Worm (Caenorhabditis elegans) whole organism, early embryonic: ENCODE data around the gene hrg-10.

Experiments used
- ama-1 ChIP-seq: fragments of 150-350 bp; optimal IDR thresholded peaks from 2 replicates; lab custom pipeline; 2014
- ceh-13 ChIP-seq: fragments of 200-800 bp; sonication (Bioruptor generic); optimal IDR thresholded peaks from 2 replicates; lab custom pipeline; 2018; ENCODE audit warnings: mild to moderate bottlenecking, missing genetic modification characterization, missing compliant biosample characterization
- ets-7 ChIP-seq: sonication (generic microtip); optimal IDR thresholded peaks from 2 replicates; lab custom pipeline; 2016; ENCODE audit warnings: missing genotype, missing genetic modification characterization, missing compliant biosample characterization
- flt-1 ChIP-seq: fragments of 200-800 bp; sonication (Bioruptor generic); IDR thresholded peaks from 2 replicates; pipeline ENCODE4 v1.3.6; 2022; ENCODE audit warnings: missing genetic modification characterization, missing compliant biosample characterization
- pes-1 ChIP-seq: fragments of 200-800 bp; sonication (Bioruptor generic); IDR thresholded peaks from 2 replicates; pipeline ENCODE4 v1.3.6; 2022; ENCODE audit warnings: missing genetic modification reagents, missing genetic modification characterization, missing compliant biosample characterization
- scrt-1 ChIP-seq: fragments of 200-800 bp; sonication (Bioruptor generic); IDR thresholded peaks from 2 replicates; pipeline ENCODE4 v1.3.6; 2022; ENCODE audit warnings: missing genetic modification characterization, missing compliant biosample characterization
- sea-1 ChIP-seq: fragments of 200-800 bp; sonication (Bioruptor generic); conservative IDR thresholded peaks from 2 replicates; pipeline ENCODE4 v1.3.6; 2022; ENCODE audit warnings: missing genetic modification characterization, missing compliant biosample characterization
- tbx-37 ChIP-seq: fragments of 200-800 bp; sonication (Bioruptor generic); conservative IDR thresholded peaks from 2 replicates; pipeline ENCODE4 v1.3.6; 2022; ENCODE audit warnings: missing genetic modification reagents, missing genetic modification characterization, missing compliant biosample characterization
- tra-4 ChIP-seq: sonication (generic microtip); optimal IDR thresholded peaks from 2 replicates; lab custom pipeline; 2017; ENCODE audit warnings: missing genetic modification characterization, missing compliant biosample characterization

- no peak for TF ChIP-seq tbx-37
- no peak for TF ChIP-seq ama-1 (lab: Kevin White, UChicago)
- TF ChIP-seq pes-1 (GFP tag; lab: Robert Waterston, UW), result no peak
- no peak for TF ChIP-seq sea-1 (GFP tag; lab: Robert Waterston, UW)
- TF ChIP-seq scrt-1 (GFP tag; lab: Robert Waterston, UW), result no peak
- TF ChIP-seq tra-4, result no peak
- TF ChIP-seq flt-1 (GFP tag; lab: Robert Waterston, UW), result no peak
- no peak for TF ChIP-seq ceh-13 (GFP tag; lab: Kevin White, UChicago)
- TF ChIP-seq ets-7 (tag; lab: Kevin White, UChicago), result no peak
Measured at ce11 chrV:18934539-18934938, 22.6 kb downstream of the hrg-10 start.
